Worm (Caenorhabditis elegans) whole organism, mixed stage, embryonic: ENCODE results near the gene srg-57.

Source experiments
- M03D4.4 ChIP-seq: sonication (generic microtip); optimal IDR thresholded peaks from 2 replicates; lab custom pipeline; 2017; ENCODE audit warnings: mild to moderate bottlenecking, missing genetic modification characterization, missing compliant biosample characterization
- ceh-39 ChIP-seq: fragments of 150-350 bp; optimal IDR thresholded peaks from 2 replicates; lab custom pipeline; 2014; ENCODE audit warnings: missing biosample characterization, missing genetic modification characterization
- ceh-43 ChIP-seq: fragments of 200-800 bp; sonication (Bioruptor generic); optimal IDR thresholded peaks from 2 replicates; lab custom pipeline; 2018; ENCODE audit warnings: mild to moderate bottlenecking, missing genetic modification characterization, moderate library complexity, missing compliant biosample characterization
- ceh-83 ChIP-seq: fragments of 200-800 bp; sonication (Bioruptor generic); optimal IDR thresholded peaks from 2 replicates; lab custom pipeline; 2018; ENCODE audit warnings: mild to moderate bottlenecking, missing genetic modification characterization, missing compliant biosample characterization
- ces-1 ChIP-seq: fragments of 150-350 bp; optimal IDR thresholded peaks from 2 replicates; lab custom pipeline; 2014; ENCODE audit warnings: missing biosample characterization, missing genetic modification reagents, missing genetic modification characterization
- cnd-1 ChIP-seq: fragments of 200-800 bp; sonication (Bioruptor generic); optimal IDR thresholded peaks from 2 replicates; lab custom pipeline; 2018; ENCODE audit warnings: mild to moderate bottlenecking, missing genetic modification characterization, missing compliant biosample characterization
- drap-1 ChIP-seq: fragments of 200-800 bp; sonication (Bioruptor generic); optimal IDR thresholded peaks from 3 replicates; lab custom pipeline; 2018; ENCODE audit warnings: mild to moderate bottlenecking, missing genetic modification characterization, missing compliant biosample characterization
- elt-1 ChIP-seq: sonication (generic microtip); optimal IDR thresholded peaks from 2 replicates; lab custom pipeline; 2017; ENCODE audit warnings: missing genetic modification characterization, mild to moderate bottlenecking, missing compliant biosample characterization, antibody characterized with exemption, moderate library complexity, borderline replicate concordance; ENCODE audit not compliant: insufficient read depth
- elt-3 ChIP-seq: fragments of 150-350 bp; optimal IDR thresholded peaks from 2 replicates; lab custom pipeline; 2014; ENCODE audit warnings: missing biosample characterization, missing genetic modification characterization
- flh-1 ChIP-seq: fragments of 200-800 bp; sonication (Bioruptor generic); optimal IDR thresholded peaks from 2 replicates; lab custom pipeline; 2018; ENCODE audit warnings: mild to moderate bottlenecking, missing genetic modification characterization, moderate library complexity, missing compliant biosample characterization
- ham-2 ChIP-seq: fragments of 200-800 bp; sonication (Bioruptor generic); optimal IDR thresholded peaks from 2 replicates; lab custom pipeline; 2018; ENCODE audit warnings: mild to moderate bottlenecking, missing genetic modification characterization, missing compliant biosample characterization
- hlh-1 ChIP-seq: fragments of 150-350 bp; optimal IDR thresholded peaks from 2 replicates; lab custom pipeline; 2014; ENCODE audit warnings: missing biosample characterization, missing genetic modification reagents, missing genetic modification characterization
- lin-13 ChIP-seq: fragments of 150-350 bp; optimal IDR thresholded peaks from 2 replicates; lab custom pipeline; 2014; ENCODE audit warnings: missing biosample characterization, missing genetic modification characterization
- lsy-2 ChIP-seq: fragments of 150-350 bp; optimal IDR thresholded peaks from 2 replicates; lab custom pipeline; 2014; ENCODE audit warnings: missing biosample characterization, missing genetic modification characterization
- mab-5 ChIP-seq: fragments of 150-350 bp; optimal IDR thresholded peaks from 2 replicates; lab custom pipeline; 2014; ENCODE audit warnings: missing biosample characterization, missing genetic modification characterization
- mls-2 ChIP-seq: sonication (generic microtip); optimal IDR thresholded peaks from 2 replicates; lab custom pipeline; 2016; ENCODE audit warnings: mild to moderate bottlenecking, missing genetic modification characterization, moderate library complexity, missing compliant biosample characterization
- nhr-2 ChIP-seq: fragments of 150-350 bp; optimal IDR thresholded peaks from 2 replicates; lab custom pipeline; 2014; ENCODE audit warnings: missing biosample characterization, missing genetic modification characterization
- nhr-237 ChIP-seq: fragments of 150-350 bp; optimal IDR thresholded peaks from 2 replicates; lab custom pipeline; 2014; ENCODE audit warnings: missing biosample characterization, missing genetic modification characterization
- nhr-28 ChIP-seq: fragments of 150-350 bp; optimal IDR thresholded peaks from 2 replicates; lab custom pipeline; 2014; ENCODE audit warnings: missing biosample characterization, missing genetic modification characterization
- nhr-76 ChIP-seq: sonication (generic microtip); optimal IDR thresholded peaks from 2 replicates; lab custom pipeline; 2017; ENCODE audit warnings: missing biosample characterization, missing genetic modification characterization
- pha-4 ChIP-seq: fragments of 150-350 bp; optimal IDR thresholded peaks from 2 replicates; lab custom pipeline; 2018; ENCODE audit warnings: missing biosample characterization, missing genetic modification reagents, missing genetic modification characterization
- snpc-4 ChIP-seq: fragments of 150-350 bp; optimal IDR thresholded peaks from 2 replicates; lab custom pipeline; 2014; ENCODE audit warnings: missing biosample characterization, missing genetic modification characterization
- sptf-1 ChIP-seq: sonication (generic microtip); optimal IDR thresholded peaks from 2 replicates; lab custom pipeline; 2017; ENCODE audit warnings: mild to moderate bottlenecking, missing genetic modification characterization, moderate library complexity, missing compliant biosample characterization
- tbx-8 ChIP-seq: fragments of 200-800 bp; sonication (Bioruptor generic); optimal IDR thresholded peaks from 2 replicates; lab custom pipeline; 2018; ENCODE audit warnings: mild to moderate bottlenecking, missing genetic modification characterization, moderate library complexity, missing compliant biosample characterization
- unc-120 ChIP-seq: sonication (generic microtip); optimal IDR thresholded peaks from 2 replicates; lab custom pipeline; 2017; ENCODE audit warnings: missing genetic modification characterization, missing compliant biosample characterization; ENCODE audit not compliant: poor library complexity, severe bottlenecking
- unc-39 ChIP-seq: fragments of 150-350 bp; optimal IDR thresholded peaks from 2 replicates; lab custom pipeline; 2014; ENCODE audit warnings: missing biosample characterization, missing genetic modification characterization
- unc-62 ChIP-seq: fragments of 150-350 bp; optimal IDR thresholded peaks from 2 replicates; lab custom pipeline; 2014; ENCODE audit warnings: missing biosample characterization, missing genetic modification reagents, missing genetic modification characterization
- zip-8 ChIP-seq: fragments of 150-350 bp; optimal IDR thresholded peaks from 2 replicates; lab custom pipeline; 2014; ENCODE audit warnings: missing biosample characterization, missing genetic modification characterization
- ztf-11 ChIP-seq: fragments of 150-350 bp; optimal IDR thresholded peaks from 2 replicates; lab custom pipeline; 2014; ENCODE audit warnings: missing biosample characterization, missing genetic modification characterization

Gene srg-57

DNA sequence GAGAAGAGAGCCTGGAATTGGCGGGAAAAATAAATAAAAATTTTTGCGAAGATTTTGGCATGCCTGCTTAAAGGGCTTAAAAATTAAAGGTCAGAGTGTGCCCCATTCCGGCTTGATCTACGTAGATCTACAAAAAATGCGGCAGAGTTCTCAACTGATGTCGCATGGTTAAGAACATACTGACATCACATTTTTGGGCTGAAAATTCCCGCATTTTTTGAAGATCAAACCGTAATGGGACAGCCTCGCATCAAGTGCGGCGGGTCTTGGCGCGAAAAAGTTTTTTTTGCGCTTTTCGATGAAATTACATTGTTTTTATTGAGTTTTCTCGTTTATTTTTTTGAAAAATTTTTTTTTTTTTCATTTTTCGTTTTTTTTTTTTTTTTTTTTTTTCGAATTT, 43.3 kb downstream of the srg-57 start:
- TF ChIP-seq ceh-43 (GFP tag; lab: Kevin White, UChicago) (no peak), unc-62 (GFP tag; lab: Kevin White, UChicago) (no peak), unc-39 (tag; lab: Kevin White, UChicago) (no peak), pha-4 (no peak), nhr-76 (tag; lab: Kevin White, UChicago) (no peak), mls-2 (no peak), M03D4.4 (tag; lab: Kevin White, UChicago) (no peak), drap-1 (no peak), sptf-1 (no peak), nhr-28 (no peak), cnd-1 (tag; lab: Kevin White, UChicago) (no peak)

DNA sequence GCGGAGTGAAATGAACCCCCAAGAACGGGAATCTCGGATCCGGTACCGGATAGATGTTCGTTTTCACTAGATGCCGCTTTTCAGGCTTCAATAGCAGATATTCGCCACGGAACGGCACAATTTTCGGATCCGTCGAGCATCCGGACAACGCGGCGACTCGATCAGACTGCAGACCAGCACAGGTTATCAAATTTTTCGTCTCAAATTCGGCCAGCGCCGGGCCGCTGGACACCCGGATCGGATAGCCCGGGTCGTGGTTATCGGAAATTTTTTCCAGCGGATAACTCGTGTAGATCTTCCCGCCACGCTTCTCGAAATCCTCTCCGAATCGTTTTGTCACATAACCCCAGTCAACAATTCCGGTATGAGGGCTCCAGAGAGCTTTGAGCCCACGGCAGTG, 43.8 kb downstream of the srg-57 start:
- TF ChIP-seq ham-2 (no peak), nhr-28 (no peak), unc-120 (tag; lab: Kevin White, UChicago) (no peak), ces-1 (GFP tag; lab: Kevin White, UChicago) (no peak), zip-8 (tag; lab: Kevin White, UChicago) (no peak), ceh-83 (no peak), unc-62 (GFP tag; lab: Kevin White, UChicago) (no peak), cnd-1 (tag; lab: Kevin White, UChicago) (no peak), flh-1 (no peak), elt-1 (tag; lab: Kevin White, UChicago) (no peak), mls-2 (no peak), nhr-237 (no peak), lsy-2 (tag; lab: Kevin White, UChicago) (no peak), M03D4.4 (tag; lab: Kevin White, UChicago) (no peak)

DNA sequence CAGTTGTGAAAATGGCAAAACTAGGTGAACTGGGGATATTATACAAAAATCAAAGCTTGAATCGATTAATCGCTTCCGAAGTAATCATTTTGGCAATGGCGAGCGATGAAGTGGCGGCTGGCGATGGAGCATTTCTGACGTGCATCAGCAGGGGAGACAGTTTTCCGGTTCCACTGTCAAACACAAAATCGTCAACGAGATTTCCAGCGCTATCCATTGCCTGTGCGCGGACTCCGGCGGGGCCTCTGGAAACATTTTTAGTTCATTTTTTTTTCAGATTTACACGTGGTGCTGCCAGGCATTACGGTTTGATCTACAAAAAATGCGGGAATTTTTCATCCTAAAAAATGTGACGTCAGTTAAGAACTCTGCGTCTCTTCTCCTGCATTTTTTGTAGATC, 45.7 kb downstream of the srg-57 start:
- no peak for TF ChIP-seq elt-3 (tag; lab: Kevin White, UChicago)
- TF ChIP-seq tbx-8 (GFP tag; lab: Kevin White, UChicago): no peak
- TF ChIP-seq M03D4.4 (tag; lab: Kevin White, UChicago): no peak
- TF ChIP-seq zip-8 (tag; lab: Kevin White, UChicago): no peak
- TF ChIP-seq nhr-237: no peak
- TF ChIP-seq flh-1: no peak
- TF ChIP-seq lin-13 (tag; lab: Kevin White, UChicago): no peak
- no peak for TF ChIP-seq nhr-76 (tag; lab: Kevin White, UChicago)
- TF ChIP-seq ceh-39: no peak
- TF ChIP-seq sptf-1: no peak
- TF ChIP-seq ces-1 (GFP tag; lab: Kevin White, UChicago): no peak

DNA sequence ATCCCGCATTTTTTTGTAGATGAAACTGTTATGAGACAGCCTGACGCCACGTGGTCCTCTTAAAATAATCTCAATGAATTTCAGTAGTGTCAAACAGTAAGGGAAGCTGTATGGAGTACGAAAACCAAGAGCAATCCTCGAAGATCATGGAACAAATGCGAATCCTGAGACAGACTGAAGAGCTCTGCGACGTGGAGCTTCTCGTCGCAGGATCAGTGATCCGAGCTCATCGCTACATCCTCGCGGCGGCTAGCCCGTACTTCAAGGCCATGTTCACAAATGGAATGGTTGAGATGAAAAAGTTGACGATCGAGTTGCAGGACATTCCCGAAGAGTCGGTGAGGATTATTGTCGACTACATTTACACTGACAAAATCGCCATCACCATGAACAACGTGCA, 50.0 kb downstream of the srg-57 start:
- TF ChIP-seq ces-1 (GFP tag; lab: Kevin White, UChicago): no peak
- TF ChIP-seq ztf-11 (tag; lab: Kevin White, UChicago): no peak
- no peak for TF ChIP-seq elt-1 (tag; lab: Kevin White, UChicago)
- TF ChIP-seq flh-1: no peak
- TF ChIP-seq sptf-1: no peak
- no peak for TF ChIP-seq M03D4.4 (tag; lab: Kevin White, UChicago)
- no peak for TF ChIP-seq drap-1
- no peak for TF ChIP-seq nhr-2
- no peak for TF ChIP-seq ceh-39

DNA sequence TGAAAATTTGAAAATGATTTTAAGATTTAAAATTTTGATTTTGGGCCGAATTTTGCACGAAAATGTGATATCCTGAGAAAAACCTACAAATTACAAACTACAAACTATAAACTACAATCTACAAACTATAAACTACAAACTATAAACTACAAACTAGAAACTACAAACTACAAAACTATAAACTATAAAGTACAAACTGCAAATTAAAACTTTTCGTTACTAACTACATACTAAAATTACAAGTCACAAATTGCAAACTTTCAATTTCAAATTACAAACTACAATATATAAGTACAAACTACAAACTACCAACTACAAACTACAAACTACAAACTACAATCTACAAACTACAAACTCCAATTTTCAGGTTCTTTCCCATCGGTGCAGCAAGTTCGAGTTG, 50.8 kb downstream of the srg-57 start:
- no peak for TF ChIP-seq snpc-4 (tag; lab: Kevin White, UChicago)
- no peak for TF ChIP-seq sptf-1
- TF ChIP-seq ceh-83: no peak
- no peak for TF ChIP-seq unc-120 (tag; lab: Kevin White, UChicago)
- no peak for TF ChIP-seq ceh-43 (GFP tag; lab: Kevin White, UChicago)
- TF ChIP-seq ztf-11 (tag; lab: Kevin White, UChicago): no peak
- TF ChIP-seq ceh-39: no peak
- TF ChIP-seq unc-39 (tag; lab: Kevin White, UChicago): no peak
- no peak for TF ChIP-seq mab-5
- TF ChIP-seq pha-4: no peak
- no peak for TF ChIP-seq hlh-1
- TF ChIP-seq elt-1 (tag; lab: Kevin White, UChicago): no peak
